Worm (Caenorhabditis elegans): Measurements from ENCODE around the gene srz-97.

DNA sequence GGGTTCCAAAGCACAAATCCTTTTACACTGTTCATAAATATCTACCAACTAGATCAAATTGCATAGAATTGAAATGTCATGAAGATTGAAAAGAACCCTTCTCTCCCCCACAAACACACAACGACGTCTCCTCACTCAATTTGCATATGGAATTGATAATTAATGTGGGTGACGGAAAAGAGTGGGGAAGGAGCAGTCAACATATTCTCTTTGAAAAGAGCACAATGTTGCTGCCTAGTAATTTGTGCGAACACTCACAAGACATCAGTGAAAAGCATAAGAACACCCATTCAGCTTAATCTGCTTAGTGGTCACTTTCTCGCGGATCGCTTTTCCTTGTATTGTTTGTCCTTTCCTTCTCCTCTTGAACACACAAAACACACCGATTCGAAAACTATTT lies 28.4 kb upstream of the srz-97 start:
- TF ChIP-seq snpc-4 (tag; optimal IDR thresholded peaks at IDR 0.05): no peak
- no peak for TF ChIP-seq unc-62 (GFP tag; optimal IDR thresholded peaks at IDR 0.05)
- no peak for TF ChIP-seq fos-1 (tag; optimal IDR thresholded peaks at IDR 0.05)
- no peak for TF ChIP-seq ama-1 (optimal IDR thresholded peaks at IDR 0.05)
- no peak for TF ChIP-seq nhr-76 (tag; optimal IDR thresholded peaks at IDR 0.05)
